Fruit fly (Drosophila melanogaster) whole organism, embryonic: ENCODE measurements around the gene CG17329.

Experiments
- Adf1 ChIP-seq: fragments of 200-800 bp; sonication (Bioruptor generic); IDR thresholded peaks from 2 replicates; pipeline ENCODE4 v1.3.6; 2022; ENCODE audit warnings: missing biosample characterization, missing genetic modification characterization
- Bdp1 ChIP-seq: fragments of 200-800 bp; sonication (Bioruptor generic); optimal IDR thresholded peaks from 3 replicates; lab custom pipeline; 2016; ENCODE audit warnings: missing biosample characterization, missing genetic modification characterization
- CG10267 ChIP-seq: fragments of 200-800 bp; sonication (Bioruptor generic); optimal IDR thresholded peaks from 2 replicates; lab custom pipeline; 2018; ENCODE audit warnings: missing biosample characterization, mild to moderate bottlenecking, missing genetic modification characterization, moderate library complexity
- CG10654 ChIP-seq: fragments of 200-800 bp; sonication (Bioruptor generic); optimal IDR thresholded peaks from 2 replicates; lab custom pipeline; 2016; ENCODE audit warnings: missing biosample characterization, missing genetic modification characterization
- CG11093 ChIP-seq: fragments of 200-800 bp; sonication (Bioruptor generic); IDR thresholded peaks from 3 replicates; pipeline ENCODE4 v1.3.6; 2022; ENCODE audit warnings: missing biosample characterization, missing genetic modification characterization
- CG11723 ChIP-seq: fragments of 200-800 bp; sonication (Bioruptor generic); optimal IDR thresholded peaks from 2 replicates; lab custom pipeline; 2017; ENCODE audit warnings: missing biosample characterization, mild to moderate bottlenecking, missing genetic modification characterization
- CG12104 ChIP-seq: fragments of 200-800 bp; sonication (Bioruptor generic); optimal IDR thresholded peaks from 3 replicates; lab custom pipeline; 2016; ENCODE audit warnings: missing biosample characterization, missing genetic modification characterization
- CG12236 ChIP-seq: fragments of 200-800 bp; sonication (Bioruptor generic); optimal IDR thresholded peaks from 2 replicates; lab custom pipeline; 2016; ENCODE audit warnings: missing biosample characterization, missing genetic modification characterization
- CG12391 ChIP-seq: fragments of 200-800 bp; sonication (Bioruptor generic); optimal IDR thresholded peaks from 3 replicates; lab custom pipeline; 2018; ENCODE audit warnings: missing biosample characterization, mild to moderate bottlenecking, missing genetic modification characterization, moderate library complexity
- CG17829 ChIP-seq: fragments of 200-800 bp; optimal IDR thresholded peaks from 2 replicates; lab custom pipeline; 2019; ENCODE audit warnings: missing biosample characterization, mild to moderate bottlenecking, missing genetic modification characterization, moderate library complexity
- CG1792 ChIP-seq: fragments of 200-800 bp; sonication (Bioruptor generic); optimal IDR thresholded peaks from 2 replicates; lab custom pipeline; 2016; ENCODE audit warnings: missing biosample characterization, missing genetic modification characterization
- CG18011 ChIP-seq: fragments of 200-800 bp; sonication (Bioruptor generic); optimal IDR thresholded peaks from 2 replicates; lab custom pipeline; 2017; ENCODE audit warnings: missing biosample characterization, missing genetic modification characterization, mild to moderate bottlenecking, moderate library complexity, missing genotype
- CG18619 ChIP-seq: fragments of 200-800 bp; sonication (Bioruptor generic); optimal IDR thresholded peaks from 3 replicates; lab custom pipeline; 2017; ENCODE audit warnings: missing biosample characterization, mild to moderate bottlenecking, missing genetic modification characterization
- CG30403 ChIP-seq: fragments of 200-800 bp; sonication (Bioruptor generic); optimal IDR thresholded peaks from 3 replicates; lab custom pipeline; 2016; ENCODE audit warnings: missing biosample characterization, missing genetic modification characterization
- CG31441 ChIP-seq: fragments of 200-800 bp; sonication (Bioruptor generic); IDR thresholded peaks from 2 replicates; pipeline ENCODE4 v1.3.6; 2022; ENCODE audit warnings: missing biosample characterization, missing genetic modification characterization
- CG4424 ChIP-seq: fragments of 200-800 bp; sonication (Bioruptor generic); optimal IDR thresholded peaks from 3 replicates; lab custom pipeline; 2016; ENCODE audit warnings: missing biosample characterization, missing genetic modification characterization
- CG4617 ChIP-seq: fragments of 200-800 bp; sonication (Bioruptor generic); optimal IDR thresholded peaks from 3 replicates; lab custom pipeline; 2016; ENCODE audit warnings: missing biosample characterization, missing genetic modification characterization, borderline replicate concordance
- CG6813 ChIP-seq: fragments of 200-800 bp; sonication (Bioruptor generic); optimal IDR thresholded peaks from 2 replicates; lab custom pipeline; 2017; ENCODE audit warnings: missing biosample characterization, missing genetic modification characterization, mild to moderate bottlenecking, moderate library complexity, missing genetic modification reagents
- CG8290 ChIP-seq, 3 experiments: fragments of 200-800 bp; sonication (Bioruptor generic); optimal IDR thresholded peaks; 2 replicates each; lab custom pipeline; 2016 to 2019; ENCODE audit warnings: missing biosample characterization in 3 of 3, missing genetic modification characterization in 3 of 3, mild to moderate bottlenecking in 2 of 3, moderate library complexity in 1 of 3
- CG8388 ChIP-seq: fragments of 200-800 bp; sonication (Bioruptor generic); optimal IDR thresholded peaks from 2 replicates; lab custom pipeline; 2019; ENCODE audit warnings: missing biosample characterization, mild to moderate bottlenecking, missing genetic modification characterization, moderate library complexity
- CG9609 ChIP-seq: fragments of 200-800 bp; sonication (Bioruptor generic); optimal IDR thresholded peaks from 3 replicates; lab custom pipeline; 2016; ENCODE audit warnings: missing biosample characterization, missing genetic modification characterization
- Fer1 ChIP-seq: fragments of 200-800 bp; sonication (Bioruptor generic); optimal IDR thresholded peaks from 2 replicates; lab custom pipeline; 2017; ENCODE audit warnings: missing biosample characterization, mild to moderate bottlenecking, missing genetic modification characterization
- Fer2 ChIP-seq: fragments of 200-800 bp; sonication (Bioruptor generic); optimal IDR thresholded peaks from 2 replicates; lab custom pipeline; 2018; ENCODE audit warnings: missing biosample characterization, mild to moderate bottlenecking, missing genetic modification characterization, moderate library complexity
- Hmx ChIP-seq: fragments of 200-800 bp; sonication (Bioruptor generic); optimal IDR thresholded peaks from 2 replicates; lab custom pipeline; 2016; ENCODE audit warnings: missing biosample characterization, missing genetic modification characterization
- Hr3 ChIP-seq: fragments of 200-800 bp; sonication (Bioruptor generic); optimal IDR thresholded peaks from 3 replicates; lab custom pipeline; 2016; ENCODE audit warnings: missing biosample characterization, missing genetic modification characterization
- Hsf ChIP-seq: fragments of 200-800 bp; sonication (Bioruptor generic); optimal IDR thresholded peaks from 3 replicates; lab custom pipeline; 2016; ENCODE audit warnings: missing biosample characterization, missing genetic modification characterization
- Kr ChIP-seq: fragments of 200-800 bp; sonication (Bioruptor generic); optimal IDR thresholded peaks from 2 replicates; lab custom pipeline; 2017; ENCODE audit warnings: missing biosample characterization, mild to moderate bottlenecking, missing genetic modification characterization
- Lpt ChIP-seq: fragments of >200 bp; optimal IDR thresholded peaks from 2 replicates; lab custom pipeline; 2018; ENCODE audit warnings: missing biosample characterization, missing genetic modification characterization
- Neu2 ChIP-seq: fragments of 200-800 bp; sonication (Bioruptor generic); optimal IDR thresholded peaks from 3 replicates; lab custom pipeline; 2016; ENCODE audit warnings: missing biosample characterization, missing genetic modification characterization, borderline replicate concordance
- Usf ChIP-seq: fragments of 200-800 bp; sonication (Bioruptor generic); optimal IDR thresholded peaks from 2 replicates; lab custom pipeline; 2017; ENCODE audit warnings: missing genotype, missing biosample characterization, missing genetic modification characterization
- ab ChIP-seq: fragments of 200-800 bp; sonication (Bioruptor generic); optimal IDR thresholded peaks from 2 replicates; lab custom pipeline; 2016; ENCODE audit warnings: missing biosample characterization, missing genetic modification characterization
- bowl ChIP-seq: fragments of 200-800 bp; sonication (Bioruptor generic); IDR thresholded peaks from 2 replicates; pipeline ENCODE4 v1.3.6; 2022; ENCODE audit warnings: missing biosample characterization, missing genetic modification characterization
- chm ChIP-seq: fragments of 200-800 bp; sonication (Bioruptor generic); IDR thresholded peaks from 2 replicates; pipeline ENCODE4 v1.3.6; 2022; ENCODE audit warnings: missing biosample characterization, missing genetic modification characterization
- da ChIP-seq: fragments of 200-800 bp; sonication (Bioruptor generic); optimal IDR thresholded peaks from 2 replicates; lab custom pipeline; 2016; ENCODE audit warnings: missing biosample characterization, missing genetic modification characterization
- danr ChIP-seq: fragments of 200-800 bp; sonication (Bioruptor generic); IDR thresholded peaks from 2 replicates; pipeline ENCODE4 v1.3.6; 2022; ENCODE audit warnings: missing biosample characterization, missing genetic modification characterization
- exex ChIP-seq: fragments of 200-800 bp; sonication (Bioruptor generic); optimal IDR thresholded peaks from 4 replicates; lab custom pipeline; 2018; ENCODE audit warnings: missing biosample characterization, mild to moderate bottlenecking, missing genetic modification characterization, moderate library complexity
- fd102C ChIP-seq: fragments of 200-800 bp; sonication (Bioruptor generic); optimal IDR thresholded peaks from 2 replicates; lab custom pipeline; 2018; ENCODE audit warnings: missing biosample characterization, mild to moderate bottlenecking, missing genetic modification characterization, moderate library complexity
- fru ChIP-seq: fragments of >200 bp; optimal IDR thresholded peaks from 2 replicates; lab custom pipeline; 2017
- jing ChIP-seq: fragments of 200-800 bp; sonication (Bioruptor generic); optimal IDR thresholded peaks from 2 replicates; lab custom pipeline; 2018; ENCODE audit warnings: missing biosample characterization, mild to moderate bottlenecking, missing genetic modification characterization
- kni ChIP-seq: fragments of 200-800 bp; sonication (Bioruptor generic); optimal IDR thresholded peaks from 3 replicates; lab custom pipeline; 2017; ENCODE audit warnings: mild to moderate bottlenecking, missing biosample characterization, missing genetic modification reagents, missing genetic modification characterization
- lab ChIP-seq: fragments of 200-800 bp; sonication (Bioruptor generic); optimal IDR thresholded peaks from 3 replicates; lab custom pipeline; 2017; ENCODE audit warnings: missing biosample characterization, missing genetic modification characterization, mild to moderate bottlenecking, moderate library complexity, missing genetic modification reagents
- lilli ChIP-seq: fragments of 200-800 bp; sonication (Bioruptor generic); optimal IDR thresholded peaks from 3 replicates; lab custom pipeline; 2016; ENCODE audit warnings: missing biosample characterization, missing genetic modification characterization
- oc ChIP-seq: fragments of 200-800 bp; sonication (Bioruptor generic); optimal IDR thresholded peaks from 2 replicates; lab custom pipeline; 2018; ENCODE audit warnings: missing biosample characterization, mild to moderate bottlenecking, missing genetic modification characterization, moderate library complexity
- odd ChIP-seq: fragments of 200-800 bp; sonication (Bioruptor generic); optimal IDR thresholded peaks from 2 replicates; lab custom pipeline; 2017; ENCODE audit warnings: missing biosample characterization, mild to moderate bottlenecking, missing genetic modification characterization
- ranshi ChIP-seq: fragments of 200-800 bp; sonication (Bioruptor generic); IDR thresholded peaks from 2 replicates; pipeline ENCODE4 v1.3.6; 2022; ENCODE audit warnings: missing biosample characterization, missing genetic modification characterization
- scrt ChIP-seq: fragments of 200-800 bp; sonication (Bioruptor generic); optimal IDR thresholded peaks from 2 replicates; lab custom pipeline; 2018; ENCODE audit warnings: missing biosample characterization, mild to moderate bottlenecking, missing genetic modification characterization, moderate library complexity
- sima ChIP-seq: fragments of 200-800 bp; sonication (Bioruptor generic); optimal IDR thresholded peaks from 2 replicates; lab custom pipeline; 2016; ENCODE audit warnings: missing biosample characterization, missing genetic modification characterization
- toy ChIP-seq: fragments of 200-800 bp; sonication (Bioruptor generic); IDR thresholded peaks from 2 replicates; pipeline ENCODE4 v1.3.6; 2022; ENCODE audit warnings: missing biosample characterization, missing genetic modification characterization
- trh ChIP-seq: fragments of 200-800 bp; sonication (Bioruptor generic); optimal IDR thresholded peaks from 2 replicates; lab custom pipeline; 2016; ENCODE audit warnings: missing biosample characterization, missing genetic modification characterization
- vvl ChIP-seq: fragments of 200-800 bp; sonication (Bioruptor generic); IDR thresholded peaks from 2 replicates; pipeline ENCODE4 v1.3.6; 2022; ENCODE audit warnings: missing biosample characterization, missing genetic modification characterization

CG17329 gene

DNA sequence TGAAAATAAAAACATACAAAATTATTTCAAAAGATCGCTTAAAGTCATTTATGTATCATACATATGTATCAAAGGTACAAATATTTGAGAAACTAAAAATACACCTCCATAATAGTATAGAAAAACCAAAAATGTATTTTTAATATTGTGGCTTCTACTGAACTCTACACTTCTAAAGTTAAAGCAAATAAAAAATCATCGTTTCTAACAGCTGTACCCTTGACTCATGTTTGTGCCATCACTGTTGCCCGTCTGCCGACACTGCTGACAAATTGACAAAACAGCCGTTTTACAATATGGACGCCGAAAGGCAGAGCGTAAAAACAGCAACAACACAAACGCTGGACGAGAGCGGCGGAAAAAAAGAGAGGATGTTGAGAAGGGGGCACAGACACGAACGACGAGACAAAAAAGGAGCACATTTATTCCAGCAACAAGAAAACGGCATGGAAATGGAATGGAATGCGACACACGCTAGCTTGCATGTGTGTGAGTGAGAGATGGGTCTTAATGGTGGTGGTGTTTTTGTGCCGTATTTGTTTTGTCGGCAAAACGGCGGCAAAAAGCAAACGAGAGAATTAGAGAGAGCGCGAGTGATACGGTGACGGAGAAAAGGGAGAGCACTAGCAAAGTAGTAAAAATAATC is 4.6 kb upstream of the CG17329 start (continued):
- TF ChIP-seq CG12104 (GFP tag; lab: Kevin White, UChicago) (peak; percentile 57), fru (no peak), odd (GFP tag; lab: Kevin White, UChicago) (peak; percentile 74), CG11093 (GFP tag; lab: Robert Waterston, UW) (peak; percentile 66; the same call in 2 of the 3 replicates), oc (tag; lab: Kevin White, UChicago) (peak; percentile 48), CG18011 (GFP tag; lab: Kevin White, UChicago) (peak; percentile 73), ab (GFP tag; lab: Kevin White, UChicago) (no peak), Adf1 (GFP tag; lab: Robert Waterston, UW) (no peak), lilli (GFP tag; lab: Kevin White, UChicago) (peak; percentile 86), danr (GFP tag; lab: Robert Waterston, UW) (no peak), CG6813 (GFP tag; lab: Kevin White, UChicago) (peak; percentile 61), Hsf (GFP tag; lab: Kevin White, UChicago) (peak; percentile 78), Bdp1 (peak; percentile 53), CG18619 (GFP tag; lab: Kevin White, UChicago) (peak; percentile 86), CG12236 (peak; percentile 15), CG8388 (GFP tag; lab: Kevin White, UChicago) (peak; percentile 81), CG4617 (GFP tag; lab: Kevin White, UChicago) (peak; percentile 2), da (GFP tag; lab: Kevin White, UChicago) (peak; percentile 26), toy (GFP tag; lab: Robert Waterston, UW) (no peak), Hr3 (GFP tag; lab: Kevin White, UChicago) (peak; percentile 79), trh (GFP tag; lab: Kevin White, UChicago) (peak; percentile 55), Kr (GFP tag; lab: Kevin White, UChicago) (no peak), CG30403 (GFP tag; lab: Kevin White, UChicago) (peak; percentile 82), CG1792 (GFP tag; lab: Kevin White, UChicago) (peak; percentile 74), Fer1 (GFP tag; lab: Kevin White, UChicago) (peak; percentile 86), CG10267 (tag; lab: Kevin White, UChicago) (peak; percentile 68), CG12391 (tag; lab: Kevin White, UChicago) (peak; percentile 90), Fer2 (tag; lab: Kevin White, UChicago) (peak; percentile 64), kni (peak; percentile 93), ranshi (GFP tag; lab: Robert Waterston, UW) (no peak), chm (no peak), sima (peak; percentile 68), Lpt (no peak), Neu2 (no peak), CG4424 (peak; percentile 85), jing (GFP tag; lab: Kevin White, UChicago) (peak; percentile 38), vvl (GFP tag; lab: Robert Waterston, UW) (no peak), CG11723 (GFP tag; lab: Kevin White, UChicago) (peak; percentile 66), fd102C (GFP tag; lab: Kevin White, UChicago) (no peak), Usf (GFP tag; lab: Kevin White, UChicago) (peak; percentile 35), exex (tag; lab: Kevin White, UChicago) (peak; percentile 44), Hmx (peak; percentile 41), CG10654 (peak; percentile 75), bowl (GFP tag; lab: Robert Waterston, UW) (no peak), CG31441 (no peak), scrt (GFP tag; lab: Kevin White, UChicago) (peak; percentile 69), CG17829 (tag; lab: Kevin White, UChicago) (peak; percentile 86), CG9609 (GFP tag; lab: Kevin White, UChicago) (peak; percentile 75), CG8290 (GFP tag; optimal IDR thresholded peaks at IDR 0.05; lab: Kevin White, UChicago) (peak; percentile 48), CG8290 (tag; optimal IDR thresholded peaks at IDR 0.05; lab: Kevin White, UChicago) (peak in 1 of 2 experiments; percentile 72), lab (GFP tag; lab: Kevin White, UChicago) (peak; percentile 92)
